Fruit fly (Drosophila melanogaster): ENCODE measurements around the gene CG14374.

DNA sequence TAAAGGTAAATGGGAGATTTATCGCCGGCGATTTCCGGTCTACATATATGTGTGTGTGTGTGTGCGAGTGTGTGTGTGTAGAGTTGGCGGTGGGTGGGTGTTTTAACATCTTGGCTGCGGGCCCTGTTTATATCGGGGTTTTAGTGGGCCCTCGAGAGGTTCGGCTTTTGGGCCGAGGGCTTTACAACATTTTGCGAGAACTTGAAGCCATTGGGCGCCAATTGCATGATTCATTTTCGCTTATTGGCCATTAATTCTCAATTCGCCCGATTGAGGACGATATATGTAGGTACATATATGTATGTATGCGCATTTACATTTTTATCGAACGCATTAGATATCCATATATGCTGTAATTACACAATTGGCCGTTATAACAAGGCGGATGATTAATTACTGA is 38.9 kb upstream of the CG14374 start:
- no peak for TF ChIP-seq Hr78 (GFP tag; optimal IDR thresholded peaks at IDR 0.05)
- TF ChIP-seq sv (GFP tag; optimal IDR thresholded peaks at IDR 0.05): no peak
- TF ChIP-seq woc (GFP tag; optimal IDR thresholded peaks at IDR 0.05): no peak
- no peak for TF ChIP-seq pan (optimal IDR thresholded peaks at IDR 0.05)
- TF ChIP-seq dl (GFP tag; optimal IDR thresholded peaks at IDR 0.05; ENCODE audit: insufficient read depth in 1 of 2, partially characterized antibody in 2 of 2): no peak
- TF ChIP-seq usp (GFP tag; optimal IDR thresholded peaks at IDR 0.05): no peak
- TF ChIP-seq h (GFP tag; optimal IDR thresholded peaks at IDR 0.05): no peak
- no peak for TF ChIP-seq br (GFP tag; optimal IDR thresholded peaks at IDR 0.05)
- no peak for TF ChIP-seq OdsH (GFP tag; optimal IDR thresholded peaks at IDR 0.05)

All from whole organism, wandering third instar larva.